Worm (Caenorhabditis elegans): ENCODE data around the gene fbxb-10.
"Not testable (repeated sequence)": the region's sequence is repeated elsewhere in the genome, so short reads cannot be mapped to it uniquely, and the experiment has no call there.

The fbxb-10 gene

ce11 chrII:1771347-1771746, 46.9 kb downstream of the fbxb-10 start, which contains the start of gene math-26:
Gene math-26 (plus strand): TSS chrII:1771647.
- TF ChIP-seq tab-1 (GFP tag; IDR thresholded peaks at IDR 0.05); med-1 (GFP tag; optimal IDR thresholded peaks at IDR 0.05; ENCODE audit: insufficient read depth); ztf-23 (GFP tag; IDR thresholded peaks at IDR 0.05): not testable (repeated sequence)
